Worm (Caenorhabditis elegans) whole organism, dauer: ENCODE data around the gene capg-2.

Experiments used
- unc-62 ChIP-seq: sonication (generic microtip); optimal IDR thresholded peaks from 2 replicates; lab custom pipeline; 2017; ENCODE audit warnings: missing biosample characterization, missing genetic modification reagents, missing genetic modification characterization

The capg-2 gene

DNA sequence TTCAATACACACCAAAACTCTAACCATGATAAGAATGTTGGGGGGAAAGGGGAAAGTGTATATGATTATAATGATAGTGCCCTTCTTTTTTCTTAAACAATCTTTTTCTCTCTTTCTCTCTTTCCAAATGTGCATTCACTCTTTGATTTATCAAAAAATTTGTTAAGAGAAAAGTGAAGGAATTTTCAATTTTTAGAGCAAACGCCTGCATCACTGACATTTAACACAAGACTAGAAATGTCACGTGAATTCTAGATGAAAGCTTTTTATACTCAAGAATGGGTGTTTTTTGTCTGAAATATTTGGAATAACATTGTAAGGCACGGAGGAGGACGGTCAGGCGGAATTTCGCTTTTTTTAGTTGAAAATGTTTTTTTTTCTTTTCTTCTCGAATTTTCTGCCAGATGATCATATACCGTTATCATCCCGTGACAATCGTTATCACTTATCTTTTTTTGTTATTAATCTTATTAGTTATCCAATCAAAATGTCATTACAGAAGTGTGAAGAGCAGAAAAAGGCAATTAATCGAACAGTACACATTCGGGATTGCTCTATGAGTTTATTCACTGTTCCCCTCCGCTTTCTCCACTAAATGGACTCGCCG lies 30.4 kb downstream of the capg-2 start, which contains the start of the genes frm-7 and F55C5.17:
Gene frm-7, plus strand, starts transcription at position 500 of the 607 bp plus-strand sequence.
Gene F55C5.17, plus strand, starts transcription at position 557 of the 607 bp plus-strand sequence.
- no peak for TF ChIP-seq unc-62 (GFP tag; lab: Kevin White, UChicago)

DNA sequence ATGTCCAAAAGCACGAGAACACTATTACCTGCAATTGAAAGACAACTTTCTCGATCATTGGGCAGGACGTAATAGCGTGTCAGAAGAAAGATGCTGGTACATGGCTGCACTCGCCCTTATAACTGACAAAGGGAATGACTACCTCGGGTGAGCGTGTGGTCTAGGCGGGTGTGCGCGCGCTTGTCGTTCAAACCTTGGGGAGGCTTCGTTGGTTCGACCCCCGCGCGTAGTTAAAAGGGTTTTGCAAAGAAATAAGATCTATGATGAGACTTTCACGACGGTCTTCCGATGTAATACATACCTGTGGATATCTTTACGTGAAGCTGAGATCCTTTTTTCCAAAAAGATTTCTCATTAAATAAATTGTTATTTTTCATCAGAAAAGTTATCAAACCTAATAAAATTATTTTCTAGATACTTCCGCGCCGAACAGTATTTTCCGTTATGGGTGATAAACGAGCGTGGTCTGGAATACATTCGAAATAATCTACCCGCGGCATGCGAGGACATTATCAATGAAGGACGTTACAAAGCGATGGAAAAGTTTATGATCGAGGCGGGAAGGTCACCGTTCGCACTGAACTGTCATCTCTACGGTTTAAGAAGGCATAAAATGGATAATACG lies 31.9 kb downstream of the capg-2 start:
- TF ChIP-seq unc-62 (GFP tag; lab: Kevin White, UChicago) = no peak

- no peak for TF ChIP-seq unc-62 (GFP tag; lab: Kevin White, UChicago)
Measured at ce11 chrV:12305677-12306076, 34.0 kb downstream of the capg-2 start.

- no peak for TF ChIP-seq unc-62 (GFP tag; lab: Kevin White, UChicago)
Measured at ce11 chrV:12307011-12307540, 35.4 kb downstream of the capg-2 start, which contains the start of gene srg-45. srg-45 (plus strand) TSS chrV:12307490.

- TF ChIP-seq unc-62 (GFP tag; lab: Kevin White, UChicago) = no peak
Measured at ce11 chrV:12310256-12310655, 38.6 kb downstream of the capg-2 start, which contains the start of gene hpo-30. hpo-30 (minus strand) TSS chrV:12310356.

- TF ChIP-seq unc-62 (GFP tag; lab: Kevin White, UChicago) = no peak
Measured at ce11 chrV:12314413-12314812, 42.7 kb downstream of the capg-2 start.

ce11 chrV:12316076-12316475 lies 44.4 kb downstream of the capg-2 start:
- TF ChIP-seq unc-62 (GFP tag; lab: Kevin White, UChicago) = no peak

- no peak for TF ChIP-seq unc-62 (GFP tag; lab: Kevin White, UChicago)
Measured at ce11 chrV:12317080-12317479, 45.4 kb downstream of the capg-2 start, which contains the start of gene R04F11.3. R04F11.3 (minus strand) TSS chrV:12317180.

ce11 chrV:12317894-12318553 lies 46.4 kb downstream of the capg-2 start, which contains the start of the genes R04F11.5 and R04F11.2:
R04F11.5 (minus strand) TSS chrV:12318019.
R04F11.2 (plus strand) TSS chrV:12318381.
- TF ChIP-seq unc-62 (GFP tag; lab: Kevin White, UChicago) = no peak

- no peak for TF ChIP-seq unc-62 (GFP tag; lab: Kevin White, UChicago)
Measured at ce11 chrV:12320274-12320839, 48.7 kb downstream of the capg-2 start.
